Fruit fly (Drosophila melanogaster): ENCODE results near the gene Pgant6.

Gene Pgant6

DNA sequence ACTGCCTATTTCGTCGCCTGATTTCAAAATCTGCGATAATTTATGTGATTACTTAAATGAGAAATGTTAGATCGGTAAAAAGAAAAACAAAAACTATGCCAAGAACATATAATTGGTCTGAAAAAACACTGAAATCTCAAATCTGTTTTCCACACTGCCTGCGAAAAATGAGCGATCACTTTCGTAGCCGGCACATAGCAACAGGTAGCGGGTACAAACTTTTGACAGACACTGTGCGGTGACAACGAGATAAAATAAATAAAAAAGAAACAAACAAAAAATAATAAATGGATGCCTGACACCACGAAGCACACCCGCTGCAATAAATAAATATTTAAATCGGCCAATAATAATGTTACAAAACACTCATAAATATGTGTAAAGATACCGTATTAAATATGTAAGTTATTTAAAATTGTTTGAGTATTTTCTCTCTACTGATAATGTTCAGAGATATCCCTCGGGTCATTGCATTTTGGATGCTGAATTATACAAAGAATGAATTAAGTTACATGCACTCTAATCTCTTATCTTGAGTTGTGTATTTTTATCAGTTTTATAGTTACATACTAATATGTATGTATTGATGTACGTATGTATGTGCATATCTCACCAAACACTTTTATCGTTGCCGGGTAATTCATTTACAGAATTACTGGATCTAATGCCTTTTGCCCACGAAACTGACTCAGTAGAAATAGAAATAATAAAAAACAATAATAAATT is 16.9 kb upstream of the Pgant6 start (continued):
- no peak for TF ChIP-seq bab2 (GFP tag; optimal IDR thresholded peaks at IDR 0.05)
- TF ChIP-seq CG13624 (GFP tag; optimal IDR thresholded peaks at IDR 0.05), result no peak
- TF ChIP-seq Dip3 (GFP tag; optimal IDR thresholded peaks at IDR 0.05), result peak; percentile 5
- TF ChIP-seq gcm2 (GFP tag; optimal IDR thresholded peaks at IDR 0.05), result no peak
- no peak for TF ChIP-seq CG8765 (GFP tag; IDR thresholded peaks at IDR 0.05)
- TF ChIP-seq sr (GFP tag; IDR thresholded peaks at IDR 0.05), result 0 out of 3 replicates have a peak, but pooled peaks have one; percentile 5
- TF ChIP-seq Mrtf (GFP tag; IDR thresholded peaks at IDR 0.05), result no peak; the same call in 1 of the 3 replicates
- TF ChIP-seq CG2875 (GFP tag; optimal IDR thresholded peaks at IDR 0.05), result no peak
- no peak for TF ChIP-seq jing (GFP tag; optimal IDR thresholded peaks at IDR 0.05)
- no peak; the same call in 2 of the 3 replicates for TF ChIP-seq ase (GFP tag; IDR thresholded peaks at IDR 0.05)
- no peak for TF ChIP-seq z (GFP tag; IDR thresholded peaks at IDR 0.05)
- TF ChIP-seq Atf-2 (GFP tag; optimal IDR thresholded peaks at IDR 0.05), result no peak
- TF ChIP-seq CG13894 (tag; optimal IDR thresholded peaks at IDR 0.05), result no peak
- TF ChIP-seq nerfin-2 (GFP tag; IDR thresholded peaks at IDR 0.05; ENCODE audit: partially characterized antibody), result no peak
- peak; percentile 13 for TF ChIP-seq CG17359 (tag; optimal IDR thresholded peaks at IDR 0.05)
- no peak for TF ChIP-seq sug (tag; optimal IDR thresholded peaks at IDR 0.05)
- TF ChIP-seq CG7372 (GFP tag; IDR thresholded peaks at IDR 0.05), result no peak
- TF ChIP-seq CG9876 (GFP tag; optimal IDR thresholded peaks at IDR 0.05), result no peak
- TF ChIP-seq ro (GFP tag; IDR thresholded peaks at IDR 0.05), result no peak
- TF ChIP-seq Gsc (GFP tag; IDR thresholded peaks at IDR 0.05), result no peak
- no peak for TF ChIP-seq pros (GFP tag; optimal IDR thresholded peaks at IDR 0.05)
- no peak for TF ChIP-seq HmgZ (tag; optimal IDR thresholded peaks at IDR 0.05)
- no peak for TF ChIP-seq danr (GFP tag; IDR thresholded peaks at IDR 0.05)
- no peak for TF ChIP-seq klu (GFP tag; IDR thresholded peaks at IDR 0.05)
- TF ChIP-seq ap (GFP tag; IDR thresholded peaks at IDR 0.05), result no peak
- TF ChIP-seq CG13775 (GFP tag; optimal IDR thresholded peaks at IDR 0.05), result no peak
- TF ChIP-seq en (GFP tag; optimal IDR thresholded peaks at IDR 0.05), result no peak
- no peak for TF ChIP-seq emc (GFP tag; optimal IDR thresholded peaks at IDR 0.05)
- no peak for TF ChIP-seq CG3407 (GFP tag; optimal IDR thresholded peaks at IDR 0.05)
- TF ChIP-seq tap (tag; optimal IDR thresholded peaks at IDR 0.05), result no peak
- no peak for TF ChIP-seq CG9797 (GFP tag; optimal IDR thresholded peaks at IDR 0.05)
- TF ChIP-seq ranshi (GFP tag; IDR thresholded peaks at IDR 0.05), result no peak
- TF ChIP-seq CG34376 (GFP tag; optimal IDR thresholded peaks at IDR 0.05), result no peak
- TF ChIP-seq trem (tag; optimal IDR thresholded peaks at IDR 0.05), result no peak
- no peak for TF ChIP-seq CG3281 (GFP tag; optimal IDR thresholded peaks at IDR 0.05)
- no peak for TF ChIP-seq CG6765 (GFP tag; optimal IDR thresholded peaks at IDR 0.05)
- no peak for TF ChIP-seq cas (GFP tag; IDR thresholded peaks at IDR 0.05)
- TF ChIP-seq Dip2 (GFP tag; IDR thresholded peaks at IDR 0.05), result no peak
- no peak for TF ChIP-seq crc (GFP tag; optimal IDR thresholded peaks at IDR 0.05)
- no peak for TF ChIP-seq CG13287 (GFP tag; IDR thresholded peaks at IDR 0.05; ENCODE audit: partially characterized antibody)
- TF ChIP-seq lbe (GFP tag; optimal IDR thresholded peaks at IDR 0.05), result no peak
- TF ChIP-seq disco-r (GFP tag; optimal IDR thresholded peaks at IDR 0.05), result no peak
- TF ChIP-seq CG4404 (GFP tag; IDR thresholded peaks at IDR 0.05), result no peak
- no peak for TF ChIP-seq CG14050 (GFP tag; IDR thresholded peaks at IDR 0.05)
- no peak for TF ChIP-seq Oli (tag; optimal IDR thresholded peaks at IDR 0.05)
- no peak for TF ChIP-seq Bteb2 (GFP tag; optimal IDR thresholded peaks at IDR 0.05)
- TF ChIP-seq so (GFP tag; IDR thresholded peaks at IDR 0.05), result no peak
- no peak for TF ChIP-seq tio (GFP tag; optimal IDR thresholded peaks at IDR 0.05)
- no peak for TF ChIP-seq Awh (GFP tag; IDR thresholded peaks at IDR 0.05)
- no peak for TF ChIP-seq HLHmδ (GFP tag; optimal IDR thresholded peaks at IDR 0.05)
- peak; percentile 88 for TF ChIP-seq Med (GFP tag)

All from whole organism, embryonic.